Worm (Caenorhabditis elegans) whole organism, L4 larva: ENCODE results near the gene sru-48.

ENCODE experiments used
- R02D3.7 ChIP-seq: fragments of 150-350 bp; sonication (generic microtip); optimal IDR thresholded peaks from 3 replicates; lab custom pipeline; 2014; ENCODE audit warnings: missing biosample characterization, missing genetic modification characterization
- ces-1 ChIP-seq: fragments of 150-350 bp; sonication (generic microtip); optimal IDR thresholded peaks from 4 replicates; lab custom pipeline; 2014; ENCODE audit warnings: missing biosample characterization, missing genetic modification reagents, missing genetic modification characterization
- ctbp-1 ChIP-seq: fragments of 200-800 bp; sonication (Bioruptor generic); IDR thresholded peaks from 2 replicates; pipeline ENCODE4 v1.3.6; 2022; ENCODE audit warnings: missing genetic modification reagents, missing genetic modification characterization, missing compliant biosample characterization
- dpl-1 ChIP-seq: fragments of 150-350 bp; optimal IDR thresholded peaks from 2 replicates; lab custom pipeline; 2014; ENCODE audit warnings: missing biosample characterization, missing genetic modification reagents, missing genetic modification characterization
- egl-43 ChIP-seq: fragments of 200-800 bp; sonication (Bioruptor generic); IDR thresholded peaks from 2 replicates; pipeline ENCODE4 v1.3.6; 2022; ENCODE audit warnings: missing genetic modification reagents, missing genetic modification characterization, missing compliant biosample characterization
- lin-38 ChIP-seq: fragments of 200-800 bp; sonication (Bioruptor generic); IDR thresholded peaks from 2 replicates; pipeline ENCODE4 v1.3.6; 2022; ENCODE audit warnings: missing genetic modification reagents, missing genetic modification characterization, missing compliant biosample characterization
- mdt-29 ChIP-seq: fragments of 200-800 bp; sonication (Bioruptor generic); IDR thresholded peaks from 2 replicates; pipeline ENCODE4 v1.3.6; 2022; ENCODE audit warnings: missing genetic modification reagents, missing genetic modification characterization, missing compliant biosample characterization
- nhr-237 ChIP-seq: sonication (generic microtip); optimal IDR thresholded peaks from 2 replicates; lab custom pipeline; 2017; ENCODE audit warnings: missing biosample characterization, missing genetic modification characterization
- snpc-4 ChIP-seq: fragments of 150-350 bp; optimal IDR thresholded peaks from 2 replicates; lab custom pipeline; 2014; ENCODE audit warnings: missing biosample characterization, missing genetic modification characterization

DNA sequence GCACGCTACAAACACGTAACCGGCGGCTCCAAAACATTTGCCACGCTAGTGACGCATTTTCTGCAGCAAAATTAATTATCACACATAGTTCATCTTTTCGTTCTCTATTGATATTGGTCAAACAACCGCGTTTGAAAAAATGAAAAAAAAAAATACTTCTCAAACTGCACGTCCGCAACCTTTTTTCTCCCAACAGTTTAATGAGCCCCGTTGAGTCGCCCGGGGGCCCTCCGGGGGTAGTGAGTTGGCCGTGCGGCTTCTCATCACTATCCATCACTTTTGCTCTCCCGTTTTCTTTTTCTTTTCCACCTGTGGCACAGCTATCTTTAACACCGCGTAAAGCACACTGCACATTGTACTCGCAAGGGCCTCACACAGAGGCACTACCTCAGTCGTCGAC is 29.5 kb downstream of the sru-48 start:
- TF ChIP-seq ctbp-1 (GFP tag; lab: Robert Waterston, UW) (no peak), nhr-237 (tag; lab: Kevin White, UChicago) (no peak), dpl-1 (GFP tag; lab: Kevin White, UChicago) (no peak), lin-38 (GFP tag; lab: Robert Waterston, UW) (no peak), mdt-29 (GFP tag; lab: Robert Waterston, UW) (no peak), egl-43 (GFP tag; lab: Robert Waterston, UW) (no peak; the same call in 1 of the 2 replicates), snpc-4 (tag; lab: Kevin White, UChicago) (no peak), R02D3.7 (no peak), ces-1 (GFP tag; lab: Kevin White, UChicago) (no peak)
